Fruit fly (Drosophila melanogaster): ENCODE data around the gene CG31464.

CG31464 gene

DNA sequence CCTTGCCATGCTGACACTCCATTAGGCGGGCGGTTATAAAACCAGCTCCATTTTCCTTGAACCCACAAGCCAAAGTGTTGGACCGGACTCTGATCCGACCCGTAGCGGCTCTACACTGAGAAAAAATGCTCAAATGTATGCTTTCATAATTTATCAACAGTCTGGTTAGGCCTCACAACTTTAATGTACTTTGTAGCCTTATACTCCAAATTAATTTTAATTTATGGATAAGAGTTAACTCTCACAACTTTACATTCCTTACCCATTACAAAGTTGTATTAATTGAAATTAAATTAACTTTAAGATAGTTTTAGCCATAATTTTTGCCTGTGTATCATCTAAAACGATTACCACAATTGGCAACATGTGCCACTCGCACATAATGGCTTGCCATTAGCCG lies 35.0 kb upstream of the CG31464 start (continued):
- TF ChIP-seq CG9797 (GFP tag; optimal IDR thresholded peaks at IDR 0.05) (no peak), sna (GFP tag; IDR thresholded peaks at IDR 0.05; ENCODE audit: partially characterized antibody) (no peak), HLH4C (GFP tag; IDR thresholded peaks at IDR 0.05; ENCODE audit: partially characterized antibody) (no peak), CG42726 (GFP tag; IDR thresholded peaks at IDR 0.05; ENCODE audit: partially characterized antibody) (no peak), gce (GFP tag; IDR thresholded peaks at IDR 0.05) (no peak), Dref (GFP tag; IDR thresholded peaks at IDR 0.05) (no peak), CG4730 (GFP tag; IDR thresholded peaks at IDR 0.05) (no peak), CG13894 (tag; optimal IDR thresholded peaks at IDR 0.05) (no peak), fru (optimal IDR thresholded peaks at IDR 0.05) (no peak), Blimp-1 (GFP tag; optimal IDR thresholded peaks at IDR 0.05) (no peak), emc (GFP tag; optimal IDR thresholded peaks at IDR 0.05) (no peak), Nf-YA (GFP tag; IDR thresholded peaks at IDR 0.05) (no peak), Hr78 (GFP tag; optimal IDR thresholded peaks at IDR 0.05) (no peak), slbo (GFP tag; IDR thresholded peaks at IDR 0.05) (no peak), CG17361 (GFP tag; IDR thresholded peaks at IDR 0.05) (0 out of 3 replicates have a peak, but pooled peaks have one; percentile 43), bigmax (GFP tag; optimal IDR thresholded peaks at IDR 0.05) (no peak), CG15269 (tag; optimal IDR thresholded peaks at IDR 0.05) (peak; percentile 52), sim (GFP tag; IDR thresholded peaks at IDR 0.05) (no peak), mirr (GFP tag; optimal IDR thresholded peaks at IDR 0.05) (no peak), hkb (optimal IDR thresholded peaks at IDR 0.05) (no peak), hkb (GFP tag; IDR thresholded peaks at IDR 0.05) (no peak; the same call in 1 of the 2 replicates), CG6854 (GFP tag; optimal IDR thresholded peaks at IDR 0.05) (peak; percentile 4), CG33213 (GFP tag; optimal IDR thresholded peaks at IDR 0.05) (no peak), jigr1 (GFP tag; IDR thresholded peaks at IDR 0.05) (no peak), CG15696 (tag; optimal IDR thresholded peaks at IDR 0.05) (no peak), peb (GFP tag; IDR thresholded peaks at IDR 0.05) (no peak), CG2116 (GFP tag; optimal IDR thresholded peaks at IDR 0.05) (no peak), Dek (tag; optimal IDR thresholded peaks at IDR 0.05) (no peak), sug (tag; optimal IDR thresholded peaks at IDR 0.05) (no peak), bbx (GFP tag; IDR thresholded peaks at IDR 0.05; ENCODE audit: partially characterized antibody) (no peak), ap (GFP tag; IDR thresholded peaks at IDR 0.05) (no peak), cato (GFP tag; optimal IDR thresholded peaks at IDR 0.05; ENCODE audit: borderline replicate concordance) (no peak), CG43689 (GFP tag; IDR thresholded peaks at IDR 0.05) (no peak), dati (GFP tag; IDR thresholded peaks at IDR 0.05) (no peak), Dip2 (GFP tag; IDR thresholded peaks at IDR 0.05) (no peak), btn (GFP tag; optimal IDR thresholded peaks at IDR 0.05) (no peak), NfI (GFP tag; optimal IDR thresholded peaks at IDR 0.05) (no peak), Rx (GFP tag; IDR thresholded peaks at IDR 0.05) (no peak), CG16863 (GFP tag; optimal IDR thresholded peaks at IDR 0.05) (no peak), HLHmδ (GFP tag; optimal IDR thresholded peaks at IDR 0.05) (no peak), CG32532 (GFP tag; IDR thresholded peaks at IDR 0.05) (peak; percentile 23; the same call in 1 of the 2 replicates)

DNA sequence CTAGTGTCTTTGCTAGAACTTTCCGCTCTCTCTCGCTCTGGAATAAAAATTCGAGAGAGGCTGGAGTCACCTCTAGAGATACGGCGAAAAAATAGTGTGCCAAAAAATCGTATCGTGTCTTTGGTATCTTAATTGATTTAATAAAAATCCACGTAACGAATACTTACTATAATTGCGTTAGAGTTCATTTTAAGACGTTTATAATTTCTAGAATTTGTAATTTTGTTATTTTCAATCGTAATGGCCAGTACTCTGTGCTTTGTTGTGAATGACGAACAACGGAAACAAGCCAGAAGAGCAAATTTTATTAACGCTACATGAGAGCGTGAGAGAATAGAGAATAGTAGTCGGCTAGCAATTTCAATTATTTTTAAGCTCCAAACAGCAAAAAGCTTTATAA lies 29.4 kb upstream of the CG31464 start:
- TF ChIP-seq Hand (GFP tag; optimal IDR thresholded peaks at IDR 0.05) (no peak), CG14014 (GFP tag; IDR thresholded peaks at IDR 0.05) (no peak), Atf3 (GFP tag; optimal IDR thresholded peaks at IDR 0.05) (no peak), schlank (tag; optimal IDR thresholded peaks at IDR 0.05) (no peak), Jarid2 (GFP tag; optimal IDR thresholded peaks at IDR 0.05) (no peak), CG13894 (tag; optimal IDR thresholded peaks at IDR 0.05) (no peak), Trl (optimal IDR thresholded peaks at IDR 0.05) (peak in 1 of 2 experiments; percentile 74), Trl (GFP tag; optimal IDR thresholded peaks at IDR 0.05) (no peak), CG8290 (GFP tag; optimal IDR thresholded peaks at IDR 0.05) (no peak), CG8290 (tag; optimal IDR thresholded peaks at IDR 0.05) (no peak)
